Fruit fly (Drosophila melanogaster) whole organism, embryonic: ENCODE data around the gene CG6927.

Experiments
- Antp ChIP-seq: fragments of 200-800 bp; sonication (Bioruptor generic); optimal IDR thresholded peaks from 3 replicates; lab custom pipeline; 2016; ENCODE audit warnings: missing biosample characterization, missing genetic modification characterization
- BtbVII ChIP-seq: fragments of 200-800 bp; sonication (Bioruptor generic); optimal IDR thresholded peaks from 3 replicates; lab custom pipeline; 2017; ENCODE audit warnings: missing biosample characterization, mild to moderate bottlenecking, missing genetic modification characterization
- CG10147 ChIP-seq: fragments of 200-800 bp; sonication (Bioruptor generic); optimal IDR thresholded peaks from 2 replicates; lab custom pipeline; 2019; ENCODE audit warnings: missing biosample characterization, mild to moderate bottlenecking, missing genetic modification characterization, moderate library complexity
- CG10366 ChIP-seq: fragments of 200-800 bp; sonication (Bioruptor generic); IDR thresholded peaks from 2 replicates; pipeline ENCODE4 v1.3.6; 2022; ENCODE audit warnings: missing biosample characterization, missing genetic modification characterization
- CG11398 ChIP-seq: fragments of 200-800 bp; sonication (Bioruptor generic); optimal IDR thresholded peaks from 2 replicates; lab custom pipeline; 2016; ENCODE audit warnings: missing biosample characterization, missing genetic modification characterization
- CG11696 ChIP-seq: fragments of 200-800 bp; sonication (Bioruptor generic); IDR thresholded peaks from 2 replicates; pipeline ENCODE4 v1.3.6; 2022; ENCODE audit warnings: missing biosample characterization, missing genetic modification characterization
- CG13894 ChIP-seq: fragments of 200-800 bp; sonication (Bioruptor generic); optimal IDR thresholded peaks from 3 replicates; lab custom pipeline; 2018; ENCODE audit warnings: missing biosample characterization, mild to moderate bottlenecking, missing genetic modification characterization, moderate library complexity
- CG16863 ChIP-seq: fragments of 200-800 bp; sonication (Bioruptor generic); optimal IDR thresholded peaks from 3 replicates; lab custom pipeline; 2016; ENCODE audit warnings: missing biosample characterization, missing genetic modification characterization
- CG17829 ChIP-seq: fragments of 200-800 bp; optimal IDR thresholded peaks from 2 replicates; lab custom pipeline; 2019; ENCODE audit warnings: missing biosample characterization, mild to moderate bottlenecking, missing genetic modification characterization, moderate library complexity
- CG31224 ChIP-seq: fragments of 200-800 bp; sonication (Bioruptor generic); IDR thresholded peaks from 2 replicates; pipeline ENCODE4 v1.3.6; 2022; ENCODE audit warnings: missing biosample characterization, missing genetic modification characterization
- CG32772 ChIP-seq: fragments of 200-800 bp; sonication (Bioruptor generic); IDR thresholded peaks from 2 replicates; pipeline ENCODE4 v1.3.6; 2022; ENCODE audit warnings: missing biosample characterization, missing genetic modification characterization
- CG33213 ChIP-seq: fragments of 200-800 bp; sonication (Bioruptor generic); optimal IDR thresholded peaks from 3 replicates; lab custom pipeline; 2016; ENCODE audit warnings: missing biosample characterization, missing genetic modification characterization
- CG6272 ChIP-seq: fragments of 200-800 bp; sonication (Bioruptor generic); IDR thresholded peaks from 2 replicates; pipeline ENCODE4 v1.3.6; 2022; ENCODE audit warnings: missing biosample characterization, missing genetic modification characterization
- CG7786 ChIP-seq: fragments of 200-800 bp; sonication (Bioruptor generic); optimal IDR thresholded peaks from 2 replicates; lab custom pipeline; 2016; ENCODE audit warnings: missing biosample characterization, missing genetic modification characterization
- CG8765 ChIP-seq: fragments of 200-800 bp; sonication (Bioruptor generic); IDR thresholded peaks from 2 replicates; pipeline ENCODE4 v1.3.6; 2022; ENCODE audit warnings: missing biosample characterization, missing genetic modification characterization
- D ChIP-seq, 2 experiments: fragments of 200-800 bp in 1 of 2; fragments of >200 bp in 1 of 2; sonication (Bioruptor generic) in 1 of 2; optimal IDR thresholded peaks; 2 replicates in 1 of 2; 3 replicates in 1 of 2; lab custom pipeline; 2017; ENCODE audit warnings: mild to moderate bottlenecking in 1 of 2, missing biosample characterization in 1 of 2, missing genetic modification characterization in 1 of 2, missing genetic modification reagents in 1 of 2
- Dad ChIP-seq: fragments of 200-800 bp; sonication (Bioruptor generic); optimal IDR thresholded peaks from 3 replicates; lab custom pipeline; 2016; ENCODE audit warnings: missing biosample characterization, missing genetic modification characterization
- Deaf1 ChIP-seq: fragments of 200-800 bp; optimal IDR thresholded peaks from 3 replicates; lab custom pipeline; 2019; ENCODE audit warnings: missing biosample characterization, mild to moderate bottlenecking, missing genetic modification characterization, moderate library complexity
- Dll ChIP-seq: fragments of 200-800 bp; sonication (Bioruptor generic); IDR thresholded peaks from 4 replicates; pipeline ENCODE4 v1.3.6; 2022; ENCODE audit warnings: missing biosample characterization, missing genetic modification characterization; ENCODE audit not compliant: partially characterized antibody
- E2f1 ChIP-seq: fragments of 200-800 bp; sonication (Bioruptor generic); IDR thresholded peaks from 2 replicates; pipeline ENCODE4 v1.3.6; 2022; ENCODE audit warnings: missing biosample characterization, missing genetic modification characterization
- ERR ChIP-seq: fragments of 200-800 bp; sonication (Bioruptor generic); optimal IDR thresholded peaks from 2 replicates; lab custom pipeline; 2016; ENCODE audit warnings: missing biosample characterization, missing genetic modification characterization
- Ets65A ChIP-seq: fragments of 200-800 bp; sonication (Bioruptor generic); peaks from one replicate; lab custom pipeline; 2016; ENCODE audit warnings: missing biosample characterization, missing genetic modification characterization
- Hey ChIP-seq: fragments of 200-800 bp; sonication (Bioruptor generic); optimal IDR thresholded peaks from 3 replicates; lab custom pipeline; 2018; ENCODE audit warnings: missing biosample characterization, mild to moderate bottlenecking, missing genetic modification characterization
- NFAT ChIP-seq: fragments of 200-800 bp; sonication (Bioruptor generic); IDR thresholded peaks from 2 replicates; pipeline ENCODE4 v1.3.6; 2022; ENCODE audit warnings: missing biosample characterization, missing genetic modification characterization
- Nf-YC ChIP-seq: fragments of 200-800 bp; optimal IDR thresholded peaks from 3 replicates; lab custom pipeline; 2019; ENCODE audit warnings: missing biosample characterization, mild to moderate bottlenecking, missing genetic modification characterization, moderate library complexity
- Opbp ChIP-seq: fragments of 200-800 bp; sonication (Bioruptor generic); IDR thresholded peaks from 3 replicates; pipeline ENCODE4 v1.3.6; 2022; ENCODE audit warnings: missing biosample characterization, missing genetic modification characterization; ENCODE audit not compliant: partially characterized antibody
- Scr ChIP-seq: fragments of 200-800 bp; sonication (Bioruptor generic); IDR thresholded peaks from 2 replicates; pipeline ENCODE4 v1.3.6; 2022; ENCODE audit warnings: missing biosample characterization, missing genetic modification characterization; ENCODE audit not compliant: partially characterized antibody
- Sin3A ChIP-seq: fragments of >200 bp; optimal IDR thresholded peaks from 2 replicates; lab custom pipeline; 2018
- Six4 ChIP-seq: fragments of 200-800 bp; sonication (Bioruptor generic); optimal IDR thresholded peaks from 2 replicates; lab custom pipeline; 2016; ENCODE audit warnings: missing biosample characterization, missing genetic modification characterization
- aop ChIP-seq: fragments of 200-800 bp; sonication (Bioruptor generic); IDR thresholded peaks from 2 replicates; pipeline ENCODE4 v1.3.6; 2022; ENCODE audit warnings: missing biosample characterization, missing genetic modification characterization
- ara ChIP-seq: fragments of 200-800 bp; sonication (Bioruptor generic); IDR thresholded peaks from 2 replicates; pipeline ENCODE4 v1.3.6; 2022; ENCODE audit warnings: missing biosample characterization, missing genetic modification characterization
- cad ChIP-seq: fragments of >200 bp; optimal IDR thresholded peaks from 2 replicates; lab custom pipeline; 2017; ENCODE audit warnings: missing biosample characterization, missing genetic modification characterization
- danr ChIP-seq: fragments of 200-800 bp; sonication (Bioruptor generic); IDR thresholded peaks from 2 replicates; pipeline ENCODE4 v1.3.6; 2022; ENCODE audit warnings: missing biosample characterization, missing genetic modification characterization
- en ChIP-seq: fragments of 200-800 bp; sonication (Bioruptor generic); optimal IDR thresholded peaks from 2 replicates; lab custom pipeline; 2016; ENCODE audit warnings: missing biosample characterization, missing genetic modification characterization
- gce ChIP-seq: fragments of 200-800 bp; sonication (Bioruptor generic); IDR thresholded peaks from 3 replicates; pipeline ENCODE4 v1.3.6; 2022; ENCODE audit warnings: missing biosample characterization, missing genetic modification characterization
- gsb ChIP-seq: fragments of 200-800 bp; sonication (Bioruptor generic); IDR thresholded peaks from 2 replicates; pipeline ENCODE4 v1.3.6; 2022; ENCODE audit warnings: missing biosample characterization, missing genetic modification characterization
- kay ChIP-seq: fragments of 200-800 bp; sonication (Bioruptor generic); optimal IDR thresholded peaks from 2 replicates; lab custom pipeline; 2016; ENCODE audit warnings: missing biosample characterization, missing genetic modification characterization
- lmd ChIP-seq: fragments of 200-800 bp; sonication (Bioruptor generic); IDR thresholded peaks from 2 replicates; pipeline ENCODE4 v1.3.6; 2022; ENCODE audit warnings: missing biosample characterization, missing genetic modification characterization
- maf-S ChIP-seq: fragments of 200-800 bp; sonication (Bioruptor generic); optimal IDR thresholded peaks from 2 replicates; lab custom pipeline; 2016; ENCODE audit warnings: missing biosample characterization, missing genetic modification characterization
- odd ChIP-seq: fragments of 200-800 bp; sonication (Bioruptor generic); optimal IDR thresholded peaks from 2 replicates; lab custom pipeline; 2017; ENCODE audit warnings: missing biosample characterization, mild to moderate bottlenecking, missing genetic modification characterization
- pzg ChIP-seq: fragments of 200-800 bp; sonication (Bioruptor generic); optimal IDR thresholded peaks from 3 replicates; lab custom pipeline; 2018; ENCODE audit warnings: missing biosample characterization, mild to moderate bottlenecking, missing genetic modification characterization, moderate library complexity
- ro ChIP-seq: fragments of 200-800 bp; sonication (Bioruptor generic); IDR thresholded peaks from 2 replicates; pipeline ENCODE4 v1.3.6; 2022; ENCODE audit warnings: missing biosample characterization, missing genetic modification characterization
- sens ChIP-seq: fragments of 200-800 bp; sonication (Bioruptor generic); peaks from one replicate; lab custom pipeline; 2016; ENCODE audit warnings: missing biosample characterization, missing genetic modification characterization
- sr ChIP-seq: fragments of 200-800 bp; sonication (Bioruptor generic); IDR thresholded peaks from 3 replicates; pipeline ENCODE4 v1.3.6; 2022; ENCODE audit warnings: missing biosample characterization, missing genetic modification characterization
- tgo ChIP-seq: fragments of 200-800 bp; sonication (Bioruptor generic); IDR thresholded peaks from 3 replicates; pipeline ENCODE4 v1.3.6; 2022; ENCODE audit warnings: missing biosample characterization, missing genetic modification characterization
- tin ChIP-seq: fragments of 200-800 bp; sonication (Bioruptor generic); optimal IDR thresholded peaks from 3 replicates; lab custom pipeline; 2016; ENCODE audit warnings: missing biosample characterization, missing genetic modification characterization
- tio ChIP-seq: fragments of 200-800 bp; sonication (Bioruptor generic); optimal IDR thresholded peaks from 2 replicates; lab custom pipeline; 2017; ENCODE audit warnings: missing biosample characterization, missing genetic modification characterization, inconsistent platforms
- tna ChIP-seq: fragments of 200-800 bp; sonication (Bioruptor generic); IDR thresholded peaks from 2 replicates; pipeline ENCODE4 v1.3.6; 2022; ENCODE audit warnings: missing biosample characterization, missing genetic modification characterization; ENCODE audit not compliant: partially characterized antibody
- toy ChIP-seq: fragments of 200-800 bp; sonication (Bioruptor generic); IDR thresholded peaks from 2 replicates; pipeline ENCODE4 v1.3.6; 2022; ENCODE audit warnings: missing biosample characterization, missing genetic modification characterization
- tx ChIP-seq: fragments of 200-800 bp; sonication (Bioruptor generic); optimal IDR thresholded peaks from 2 replicates; lab custom pipeline; 2016; ENCODE audit warnings: missing biosample characterization, missing genetic modification characterization
- vvl ChIP-seq: fragments of 200-800 bp; sonication (Bioruptor generic); IDR thresholded peaks from 2 replicates; pipeline ENCODE4 v1.3.6; 2022; ENCODE audit warnings: missing biosample characterization, missing genetic modification characterization

CG6927 gene

DNA sequence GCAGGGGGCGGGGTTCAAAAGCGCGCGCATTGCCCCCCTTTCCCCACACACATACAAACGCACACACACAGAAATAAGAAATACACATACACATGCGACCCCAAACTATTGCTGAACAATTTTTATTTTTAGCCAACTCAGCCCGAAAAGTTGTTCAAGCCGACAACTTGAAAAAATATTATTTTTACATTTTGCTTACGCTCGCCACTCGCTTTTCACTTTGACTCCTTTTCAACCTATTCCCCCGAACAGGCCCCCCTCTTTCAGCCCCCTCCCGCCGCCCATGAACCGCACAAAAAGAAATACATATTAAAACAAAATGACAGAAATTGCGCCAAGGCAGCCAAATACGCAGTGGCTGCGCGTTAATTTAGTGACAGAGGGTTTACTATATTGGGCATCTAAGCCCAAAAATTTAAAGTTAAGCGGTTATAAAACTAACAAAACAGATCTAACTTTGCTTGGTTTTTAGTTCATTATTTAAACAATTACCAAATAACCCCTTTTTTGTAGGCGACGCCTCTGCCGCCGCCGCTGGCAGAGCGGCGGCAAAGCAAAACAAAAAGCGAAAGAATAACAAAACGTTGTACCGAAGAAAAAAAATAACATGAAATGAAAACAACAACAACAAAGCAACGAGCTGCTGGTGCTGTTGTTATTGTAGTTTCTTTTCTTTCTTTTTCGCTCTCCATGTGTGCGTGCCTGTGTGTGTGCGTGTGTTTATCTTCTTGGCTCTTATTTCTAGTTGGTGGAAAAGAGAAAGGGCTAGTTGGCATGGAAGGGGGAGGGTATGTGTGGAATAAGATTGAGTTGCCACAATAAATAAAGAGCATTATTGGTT, 3.5 kb downstream of the CG6927 start (continued):
- TF ChIP-seq Deaf1 (tag; lab: Kevin White, UChicago) (peak; percentile 92), Dad (GFP tag; lab: Kevin White, UChicago) (peak; percentile 100), tgo (GFP tag; lab: Robert Waterston, UW) (peak; percentile 100), CG7786 (GFP tag; lab: Kevin White, UChicago) (peak; percentile 100), toy (GFP tag; lab: Robert Waterston, UW) (peak; percentile 99), kay (GFP tag; lab: Kevin White, UChicago) (peak; percentile 99), CG16863 (GFP tag; lab: Kevin White, UChicago) (peak; percentile 99), CG13894 (tag; lab: Kevin White, UChicago) (peak; percentile 99), tx (peak; percentile 99), ara (GFP tag; lab: Robert Waterston, UW) (peak; percentile 100), CG32772 (GFP tag; lab: Robert Waterston, UW) (peak; percentile 100), tin (GFP tag; lab: Kevin White, UChicago) (peak; percentile 100), Six4 (GFP tag; lab: Kevin White, UChicago) (peak; percentile 100), CG8765 (GFP tag; lab: Robert Waterston, UW) (peak; percentile 99), gce (GFP tag; lab: Robert Waterston, UW) (peak; percentile 99), CG10147 (peak; percentile 100), BtbVII (peak; percentile 100), CG11696 (GFP tag; lab: Robert Waterston, UW) (peak; percentile 98), sens (GFP tag; lab: Kevin White, UChicago) (peak; percentile 100), Antp (peak; percentile 100), pzg (GFP tag; lab: Kevin White, UChicago) (peak; percentile 48), CG11398 (GFP tag; lab: Kevin White, UChicago) (peak; percentile 99), ro (peak; percentile 99), D (optimal IDR thresholded peaks at IDR 0.05; lab: Kevin White, UChicago) (no peak), D (GFP tag; optimal IDR thresholded peaks at IDR 0.05; lab: Kevin White, UChicago) (peak; percentile 100), Opbp (GFP tag; lab: Robert Waterston, UW) (no peak), vvl (GFP tag; lab: Robert Waterston, UW) (peak; percentile 100), aop (peak; percentile 99), E2f1 (GFP tag; lab: Robert Waterston, UW) (peak; percentile 100), lmd (GFP tag; lab: Robert Waterston, UW) (peak; percentile 100), gsb (GFP tag; lab: Robert Waterston, UW) (peak; percentile 99), CG6272 (GFP tag; lab: Robert Waterston, UW) (peak; percentile 100), sr (peak; percentile 98), en (GFP tag; lab: Kevin White, UChicago) (peak; percentile 99), Scr (GFP tag; lab: Robert Waterston, UW) (peak; percentile 33; the same call in 1 of the 2 replicates), Dll (GFP tag; lab: Robert Waterston, UW) (no peak), danr (peak; percentile 99), CG33213 (GFP tag; lab: Kevin White, UChicago) (peak; percentile 100), Hey (peak; percentile 98), CG10366 (GFP tag; lab: Robert Waterston, UW) (peak; percentile 100), Nf-YC (tag; lab: Kevin White, UChicago) (peak; percentile 94), Ets65A (GFP tag; lab: Kevin White, UChicago) (peak; percentile 100), Sin3A (no peak), tio (peak; percentile 100), ERR (peak; percentile 99), maf-S (peak; percentile 100), NFAT (GFP tag; lab: Robert Waterston, UW) (peak; percentile 100), cad (GFP tag; lab: Kevin White, UChicago) (no peak), odd (GFP tag; lab: Kevin White, UChicago) (peak; percentile 100), CG17829 (peak; percentile 100), tna (GFP tag; lab: Robert Waterston, UW) (no peak), CG31224 (GFP tag; lab: Robert Waterston, UW) (peak; percentile 99)
